Worm (Caenorhabditis elegans): ENCODE data around the gene F10A3.4.

F10A3.4 gene

DNA sequence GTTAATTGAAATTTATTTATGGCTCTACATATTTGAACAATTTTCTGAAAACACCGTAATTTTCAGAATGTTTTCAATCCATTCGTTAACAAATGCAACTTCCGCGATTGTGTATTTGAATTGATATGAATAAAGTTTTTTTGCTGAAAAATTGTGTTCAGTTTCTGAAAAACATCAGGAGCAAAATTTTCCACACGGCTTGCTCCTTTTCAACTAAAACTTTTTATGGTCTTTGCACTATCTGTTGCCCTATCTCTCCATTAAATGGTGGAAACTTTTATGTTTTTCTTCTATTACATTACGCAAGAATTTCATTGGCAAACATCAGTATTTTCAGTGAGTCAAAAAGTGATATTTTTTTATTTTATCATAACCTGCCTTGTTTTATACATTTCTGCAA is at the start of gene F10A3.4:
F10A3.4 (plus strand) TSS at position 301 of the 400 bp plus-strand sequence.
- no peak for TF ChIP-seq T22C8.4 (GFP tag; IDR thresholded peaks at IDR 0.05)
- no peak for TF ChIP-seq med-1 (GFP tag; optimal IDR thresholded peaks at IDR 0.05; ENCODE audit: insufficient read depth)
- TF ChIP-seq klf-2 (GFP tag; conservative IDR thresholded peaks at IDR 0.05), result no peak
- TF ChIP-seq ref-1 (GFP tag; conservative IDR thresholded peaks at IDR 0.05), result no peak
- TF ChIP-seq tab-1 (GFP tag; IDR thresholded peaks at IDR 0.05), result no peak
- no peak for TF ChIP-seq cog-1 (tag; optimal IDR thresholded peaks at IDR 0.05)
- no peak for TF ChIP-seq flt-1 (GFP tag; IDR thresholded peaks at IDR 0.05)

DNA sequence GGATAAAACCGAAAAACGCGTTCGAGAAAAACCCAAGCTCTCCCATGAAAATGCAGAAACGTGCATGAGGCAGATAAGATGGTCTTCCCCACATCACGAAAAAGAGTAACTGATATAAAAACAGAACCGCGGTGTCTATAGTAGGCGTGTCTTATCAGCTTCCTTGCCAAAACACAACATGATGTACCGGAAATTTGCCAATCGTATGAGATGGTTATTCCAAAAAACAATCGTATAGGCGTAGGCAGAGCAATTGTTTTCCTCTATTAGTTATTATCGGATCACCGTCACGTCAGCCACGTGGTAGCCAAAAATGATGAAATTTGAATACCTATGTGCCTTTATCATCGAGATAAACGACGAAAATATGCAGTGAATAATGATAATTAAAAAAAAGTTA is 49.5 kb upstream of the F10A3.4 start, which contains the start of gene str-7:
str-7 (minus strand) TSS at position 101 of the 400 bp plus-strand sequence.
- TF ChIP-seq T22C8.4 (GFP tag; IDR thresholded peaks at IDR 0.05), result no peak
- TF ChIP-seq tab-1 (GFP tag; IDR thresholded peaks at IDR 0.05), result no peak
- TF ChIP-seq ref-1 (GFP tag; conservative IDR thresholded peaks at IDR 0.05), result no peak
- no peak for TF ChIP-seq ztf-23 (GFP tag; IDR thresholded peaks at IDR 0.05)
- no peak for TF ChIP-seq klf-2 (GFP tag; conservative IDR thresholded peaks at IDR 0.05)
- no peak for TF ChIP-seq med-1 (GFP tag; optimal IDR thresholded peaks at IDR 0.05; ENCODE audit: insufficient read depth)
- TF ChIP-seq cog-1 (tag; optimal IDR thresholded peaks at IDR 0.05), result no peak

DNA sequence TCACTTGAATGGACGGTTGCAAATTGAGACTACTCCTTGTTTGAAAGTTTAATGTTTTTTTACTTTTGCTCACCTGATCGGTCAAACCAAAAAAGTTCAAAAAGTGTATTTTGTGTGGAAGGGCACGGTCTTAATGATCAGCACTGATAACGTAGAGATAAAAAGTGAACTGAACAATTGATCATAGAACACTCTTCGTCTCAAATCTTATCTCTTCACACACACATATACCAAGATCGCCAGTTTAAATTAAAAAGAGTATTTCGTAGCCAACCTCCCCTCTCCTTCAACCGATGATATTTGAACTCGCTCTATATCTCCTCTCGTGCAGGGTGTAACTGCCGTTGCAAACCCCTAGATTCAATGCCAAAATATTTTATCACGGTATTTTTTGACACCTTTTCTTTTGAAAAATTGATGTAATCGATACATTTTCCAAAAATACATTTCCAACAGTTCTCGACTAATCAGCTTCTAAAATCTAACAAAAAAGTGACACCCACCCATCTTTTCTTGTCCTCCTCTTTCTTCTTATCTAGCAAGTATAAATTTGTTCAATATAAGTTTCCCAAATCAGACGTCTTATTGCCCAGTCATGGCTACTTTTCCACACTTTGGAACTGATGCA is 48.7 kb upstream of the F10A3.4 start, which contains the start of gene cth-1:
cth-1 (plus strand) TSS at position 578 of the 628 bp plus-strand sequence.
- TF ChIP-seq T22C8.4 (GFP tag; IDR thresholded peaks at IDR 0.05) (no peak), ztf-29 (GFP tag; IDR thresholded peaks at IDR 0.05) (no peak), cog-1 (tag; optimal IDR thresholded peaks at IDR 0.05) (no peak), ztf-23 (GFP tag; IDR thresholded peaks at IDR 0.05) (no peak), ref-1 (GFP tag; conservative IDR thresholded peaks at IDR 0.05) (no peak), klf-2 (GFP tag; conservative IDR thresholded peaks at IDR 0.05) (no peak), med-1 (GFP tag; optimal IDR thresholded peaks at IDR 0.05; ENCODE audit: insufficient read depth) (no peak), tab-1 (GFP tag; IDR thresholded peaks at IDR 0.05) (no peak), flt-1 (GFP tag; IDR thresholded peaks at IDR 0.05) (no peak)

DNA sequence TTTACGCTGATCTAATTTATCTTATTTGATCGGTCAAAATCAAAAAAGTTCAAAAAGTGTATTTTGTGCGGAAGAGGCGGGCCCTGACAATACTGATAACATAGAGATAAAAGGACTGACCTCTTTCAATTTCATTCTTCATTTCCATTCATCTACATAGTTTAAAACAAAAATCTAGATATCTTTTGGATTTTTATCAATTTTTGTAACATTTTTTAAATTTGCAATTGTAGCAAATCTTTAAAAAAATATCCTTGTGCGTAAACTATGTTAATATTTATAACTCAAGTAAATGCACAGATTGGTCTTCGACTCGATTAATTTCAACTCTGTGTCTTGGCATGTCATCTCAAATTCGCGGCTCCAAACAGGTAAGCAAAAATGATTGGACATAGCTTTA is 45.3 kb upstream of the F10A3.4 start, which contains the start of gene argk-1:
argk-1 (plus strand) TSS at position 301 of the 400 bp plus-strand sequence.
- TF ChIP-seq cog-1 (tag; optimal IDR thresholded peaks at IDR 0.05) (no peak), klf-2 (GFP tag; conservative IDR thresholded peaks at IDR 0.05) (no peak), tab-1 (GFP tag; IDR thresholded peaks at IDR 0.05) (no peak), ztf-23 (GFP tag; IDR thresholded peaks at IDR 0.05) (no peak)

DNA sequence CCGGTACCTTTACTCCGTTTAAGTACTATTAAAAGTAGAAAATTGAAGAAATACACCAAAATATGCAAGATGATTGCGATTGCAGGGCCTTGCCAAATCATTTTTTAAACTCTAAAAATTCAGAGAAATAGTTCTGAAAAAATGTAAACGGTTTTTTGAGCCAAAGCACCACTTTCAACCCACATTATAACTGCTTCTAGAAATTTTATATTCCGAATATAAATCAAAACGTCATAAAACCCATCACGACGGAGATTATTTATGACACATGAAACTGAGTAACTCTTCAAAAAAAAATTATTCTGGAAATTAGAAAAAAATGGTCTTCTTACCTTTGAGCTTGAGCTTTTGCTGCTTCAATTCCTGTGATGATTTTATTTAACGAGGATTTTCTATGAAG is 34.7 kb upstream of the F10A3.4 start, which contains the start of gene srxa-16:
srxa-16 (minus strand) TSS at position 101 of the 400 bp plus-strand sequence.
- TF ChIP-seq ztf-29 (GFP tag; IDR thresholded peaks at IDR 0.05) (no peak), ref-1 (GFP tag; conservative IDR thresholded peaks at IDR 0.05) (no peak), tab-1 (GFP tag; IDR thresholded peaks at IDR 0.05) (no peak), cog-1 (tag; optimal IDR thresholded peaks at IDR 0.05) (no peak), med-1 (GFP tag; optimal IDR thresholded peaks at IDR 0.05; ENCODE audit: insufficient read depth) (no peak), flt-1 (GFP tag; IDR thresholded peaks at IDR 0.05) (no peak)

DNA sequence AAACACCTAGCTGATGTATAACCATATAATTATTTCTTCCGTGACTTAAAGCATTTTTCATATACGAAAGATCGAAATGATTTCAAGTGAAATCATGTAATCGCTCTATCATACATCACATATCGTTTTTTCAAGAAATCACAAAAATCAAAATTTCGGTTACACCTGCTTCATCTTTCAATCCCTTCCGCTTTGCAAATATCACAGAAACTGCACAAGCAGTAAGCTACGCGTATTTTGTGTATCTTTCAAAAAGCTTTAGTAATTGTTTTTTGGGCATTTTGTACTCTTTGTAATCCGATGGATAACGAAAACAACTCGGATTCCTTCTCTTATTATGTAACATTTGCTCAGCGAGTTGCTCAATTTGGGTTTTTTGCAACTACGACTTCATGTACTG is 33.5 kb upstream of the F10A3.4 start, which contains the start of gene str-25:
str-25 (plus strand) TSS at position 301 of the 400 bp plus-strand sequence.
- TF ChIP-seq ztf-23 (GFP tag; IDR thresholded peaks at IDR 0.05), result no peak
- no peak for TF ChIP-seq flt-1 (GFP tag; IDR thresholded peaks at IDR 0.05)
- TF ChIP-seq cog-1 (tag; optimal IDR thresholded peaks at IDR 0.05), result no peak
- no peak for TF ChIP-seq T22C8.4 (GFP tag; IDR thresholded peaks at IDR 0.05)

DNA sequence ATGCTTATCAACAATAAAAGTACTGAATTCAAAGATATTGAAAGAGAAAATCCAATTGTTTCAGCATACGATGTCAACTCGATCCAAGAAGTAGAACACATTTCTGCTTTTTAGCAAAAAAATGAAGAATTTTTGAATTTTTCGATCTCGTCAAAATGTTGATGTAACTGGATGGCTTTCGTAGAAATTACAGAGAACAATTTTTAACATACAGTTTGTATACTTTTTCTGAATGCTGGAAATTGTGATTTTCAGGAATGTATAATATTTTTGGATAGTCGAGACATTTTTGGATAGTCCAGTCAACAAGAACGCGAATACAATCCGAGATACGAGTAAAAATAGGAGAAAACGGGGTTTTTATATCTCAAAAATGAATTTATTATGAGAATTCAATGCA is 30.3 kb upstream of the F10A3.4 start, which contains the start of gene str-103:
str-103 (minus strand) TSS at position 101 of the 400 bp plus-strand sequence.
- TF ChIP-seq ztf-29 (GFP tag; IDR thresholded peaks at IDR 0.05), result no peak
- no peak for TF ChIP-seq cog-1 (tag; optimal IDR thresholded peaks at IDR 0.05)
- TF ChIP-seq T22C8.4 (GFP tag; IDR thresholded peaks at IDR 0.05), result no peak

DNA sequence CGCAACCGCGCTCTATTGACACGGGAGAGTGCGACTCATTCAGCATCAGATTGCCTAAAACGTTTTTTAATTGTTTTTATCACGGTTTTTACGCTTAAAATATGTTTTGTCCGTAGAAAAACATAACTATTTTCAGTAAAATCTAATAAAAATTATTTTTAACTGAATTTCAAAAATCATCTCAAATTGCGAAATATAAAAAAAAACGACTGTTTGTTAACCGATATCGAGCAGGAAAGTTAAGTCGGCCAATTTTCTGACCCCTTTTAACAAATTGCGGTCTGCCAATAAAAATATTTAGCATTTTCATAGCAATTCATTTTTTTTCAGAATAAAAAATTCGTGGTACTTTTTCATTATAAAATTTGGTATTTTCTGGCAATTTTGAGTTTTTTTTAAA is 28.4 kb upstream of the F10A3.4 start:
- TF ChIP-seq klf-2 (GFP tag; conservative IDR thresholded peaks at IDR 0.05) (no peak), flt-1 (GFP tag; IDR thresholded peaks at IDR 0.05) (no peak), ref-1 (GFP tag; conservative IDR thresholded peaks at IDR 0.05) (no peak), cog-1 (tag; optimal IDR thresholded peaks at IDR 0.05) (no peak)

DNA sequence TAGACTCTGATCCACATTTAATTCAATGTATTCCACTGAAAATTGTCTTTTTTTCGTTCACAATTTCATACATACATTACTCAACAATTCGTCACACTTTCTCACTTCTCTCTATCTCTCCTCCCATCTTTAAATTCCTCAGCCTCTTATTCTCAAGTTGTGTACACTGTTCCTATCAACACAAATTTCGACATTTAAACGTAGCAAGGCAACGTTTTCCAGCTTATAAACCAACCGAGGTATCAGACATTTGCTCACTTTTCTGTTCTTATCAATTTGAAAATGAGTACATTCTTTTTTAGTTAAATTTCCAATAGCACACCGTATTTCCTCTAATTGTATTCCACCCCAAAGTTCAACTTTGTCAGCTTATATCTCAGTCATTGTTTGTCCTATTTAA is 28.0 kb upstream of the F10A3.4 start, which contains the start of gene skr-3:
skr-3 (plus strand) TSS at position 163 of the 400 bp plus-strand sequence.
- TF ChIP-seq cog-1 (tag; optimal IDR thresholded peaks at IDR 0.05) (no peak), ztf-23 (GFP tag; IDR thresholded peaks at IDR 0.05) (no peak), tab-1 (GFP tag; IDR thresholded peaks at IDR 0.05) (no peak), flt-1 (GFP tag; IDR thresholded peaks at IDR 0.05) (no peak), T22C8.4 (GFP tag; IDR thresholded peaks at IDR 0.05) (no peak), ref-1 (GFP tag; conservative IDR thresholded peaks at IDR 0.05) (no peak), klf-2 (GFP tag; conservative IDR thresholded peaks at IDR 0.05) (no peak), med-1 (GFP tag; optimal IDR thresholded peaks at IDR 0.05; ENCODE audit: insufficient read depth) (no peak), ztf-29 (GFP tag; IDR thresholded peaks at IDR 0.05) (no peak)

DNA sequence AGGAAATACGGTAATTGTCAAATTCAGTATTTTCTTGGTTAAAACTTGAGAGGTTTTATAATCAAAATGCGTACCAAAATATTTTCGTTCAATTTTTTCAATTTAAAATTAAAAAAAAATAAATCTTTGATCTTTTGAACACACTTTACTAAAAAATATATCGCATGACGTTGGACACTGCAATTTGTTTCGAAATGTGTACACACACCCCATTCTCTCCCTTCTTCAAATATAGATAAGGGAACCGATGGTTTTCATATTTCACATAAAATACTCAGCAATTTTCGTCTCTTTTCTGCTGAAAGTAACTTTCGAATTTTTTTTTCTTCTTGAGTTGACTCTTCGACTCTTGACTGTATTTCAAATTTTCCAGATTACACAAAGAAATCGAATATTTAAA is 27.5 kb upstream of the F10A3.4 start:
- no peak for TF ChIP-seq cog-1 (tag; optimal IDR thresholded peaks at IDR 0.05)

DNA sequence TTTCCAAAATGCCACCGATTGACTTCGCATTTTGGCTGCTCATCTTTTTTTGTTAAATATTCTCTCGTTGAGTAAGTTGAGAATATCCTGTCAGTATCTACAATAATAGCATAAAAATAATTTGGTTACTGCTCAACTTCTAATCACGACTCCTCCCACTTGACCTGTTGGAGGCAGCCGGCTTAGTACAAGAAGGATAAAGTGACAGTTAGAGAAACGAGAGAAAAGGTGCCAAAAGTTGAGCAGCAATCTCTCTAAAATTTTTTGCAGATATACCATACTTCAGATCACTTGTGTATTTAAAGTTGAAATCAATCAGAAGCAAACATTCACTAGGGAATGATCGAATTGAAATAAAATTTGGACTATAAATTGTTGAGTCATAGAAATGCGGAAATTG is 24.2 kb upstream of the F10A3.4 start, which contains the start of gene nhr-111:
nhr-111 (minus strand) TSS at position 101 of the 400 bp plus-strand sequence.
- TF ChIP-seq med-1 (GFP tag; optimal IDR thresholded peaks at IDR 0.05; ENCODE audit: insufficient read depth), result no peak
- no peak for TF ChIP-seq flt-1 (GFP tag; IDR thresholded peaks at IDR 0.05)
- TF ChIP-seq cog-1 (tag; optimal IDR thresholded peaks at IDR 0.05), result no peak
- TF ChIP-seq klf-2 (GFP tag; conservative IDR thresholded peaks at IDR 0.05), result no peak
- no peak for TF ChIP-seq ztf-23 (GFP tag; IDR thresholded peaks at IDR 0.05)
- no peak for TF ChIP-seq tab-1 (GFP tag; IDR thresholded peaks at IDR 0.05)
- no peak for TF ChIP-seq ref-1 (GFP tag; conservative IDR thresholded peaks at IDR 0.05)
- no peak for TF ChIP-seq T22C8.4 (GFP tag; IDR thresholded peaks at IDR 0.05)
- no peak for TF ChIP-seq ztf-29 (GFP tag; IDR thresholded peaks at IDR 0.05)

All from whole organism, midembryonic.